Worm (Caenorhabditis elegans) whole organism, young adult: ENCODE data around the gene C32D5.14.

Source experiments
- B0336.3 ChIP-seq: fragments of 200-800 bp; sonication (Bioruptor generic); IDR thresholded peaks from 2 replicates; pipeline ENCODE4 v1.3.6; 2022; ENCODE audit warnings: missing genetic modification characterization, missing compliant biosample characterization
- C17E4.6 ChIP-seq: fragments of 200-800 bp; sonication (Bioruptor generic); IDR thresholded peaks from 2 replicates; pipeline ENCODE4 v1.3.6; 2022; ENCODE audit warnings: missing genetic modification reagents, missing genetic modification characterization, missing compliant biosample characterization
- F10E7.11 ChIP-seq: sonication (generic microtip); optimal IDR thresholded peaks from 2 replicates; lab custom pipeline; 2017; ENCODE audit warnings: mild to moderate bottlenecking, missing genetic modification characterization, moderate library complexity, missing compliant biosample characterization
- F22D6.2 ChIP-seq: sonication (generic microtip); optimal IDR thresholded peaks from 2 replicates; lab custom pipeline; 2016; ENCODE audit warnings: mild to moderate bottlenecking, missing genetic modification characterization, missing compliant biosample characterization
- F23B12.7 ChIP-seq: sonication (generic microtip); optimal IDR thresholded peaks from 2 replicates; lab custom pipeline; 2017; ENCODE audit warnings: missing genetic modification characterization, mild to moderate bottlenecking, missing compliant biosample characterization, antibody characterized with exemption, moderate library complexity; ENCODE audit not compliant: insufficient read depth
- F33H1.4 ChIP-seq: fragments of 200-800 bp; sonication (Bioruptor generic); IDR thresholded peaks from 2 replicates; pipeline ENCODE4 v1.3.6; 2022; ENCODE audit warnings: missing genetic modification reagents, missing genetic modification characterization, missing compliant biosample characterization
- F49E8.2 ChIP-seq: sonication (generic microtip); optimal IDR thresholded peaks from 3 replicates; lab custom pipeline; 2017; ENCODE audit warnings: missing genetic modification characterization, mild to moderate bottlenecking, missing compliant biosample characterization, antibody characterized with exemption, moderate library complexity; ENCODE audit not compliant: insufficient read depth
- F55B11.4 ChIP-seq: sonication (generic microtip); optimal IDR thresholded peaks from 2 replicates; lab custom pipeline; 2016; ENCODE audit warnings: missing compliant biosample characterization, missing genetic modification characterization, borderline replicate concordance; ENCODE audit not compliant: insufficient read depth
- K12H6.12 ChIP-seq: fragments of 200-800 bp; sonication (Bioruptor generic); optimal IDR thresholded peaks from 2 replicates; lab custom pipeline; 2018; ENCODE audit warnings: mild to moderate bottlenecking, missing genetic modification characterization, missing compliant biosample characterization
- Y53F4B.3 ChIP-seq: fragments of 200-800 bp; sonication (Bioruptor generic); IDR thresholded peaks from 2 replicates; pipeline ENCODE4 v1.3.6; 2022; ENCODE audit warnings: missing genetic modification reagents, missing genetic modification characterization, missing compliant biosample characterization
- Y95B8A.8 ChIP-seq: fragments of 200-800 bp; sonication (Bioruptor generic); IDR thresholded peaks from 2 replicates; pipeline ENCODE4 v1.3.6; 2022; ENCODE audit warnings: missing genetic modification reagents, missing genetic modification characterization, missing compliant biosample characterization
- akir-1 ChIP-seq: fragments of 200-800 bp; sonication (Bioruptor generic); optimal IDR thresholded peaks from 2 replicates; lab custom pipeline; 2018; ENCODE audit warnings: mild to moderate bottlenecking, missing genetic modification characterization, moderate library complexity, missing compliant biosample characterization
- ama-1 ChIP-seq, 3 experiments: fragments of 150-350 bp in 1 of 3; sonication (generic microtip) in 2 of 3; optimal IDR thresholded peaks; 2 replicates each; lab custom pipeline; 2014 to 2018; ENCODE audit warnings: missing biosample characterization in 2 of 3, missing genetic modification characterization in 2 of 3, missing genetic modification reagents in 2 of 3
- bed-1 ChIP-seq: fragments of 200-800 bp; sonication (Bioruptor generic); IDR thresholded peaks from 2 replicates; pipeline ENCODE4 v1.3.6; 2022; ENCODE audit warnings: missing genetic modification reagents, missing genetic modification characterization, missing compliant biosample characterization
- cebp-2 ChIP-seq: fragments of 200-800 bp; sonication (Bioruptor generic); IDR thresholded peaks from 2 replicates; pipeline ENCODE4 v1.3.6; 2022; ENCODE audit warnings: missing genetic modification characterization, missing compliant biosample characterization
- ceh-40 ChIP-seq: fragments of 200-800 bp; sonication (Bioruptor generic); IDR thresholded peaks from 2 replicates; pipeline ENCODE4 v1.3.6; 2022; ENCODE audit warnings: missing genetic modification characterization, missing compliant biosample characterization
- ceh-79 ChIP-seq: sonication (generic microtip); optimal IDR thresholded peaks from 2 replicates; lab custom pipeline; 2017; ENCODE audit warnings: mild to moderate bottlenecking, missing genetic modification characterization, missing compliant biosample characterization
- ceh-91 ChIP-seq: fragments of 200-800 bp; sonication (Bioruptor generic); IDR thresholded peaks from 2 replicates; pipeline ENCODE4 v1.3.6; 2022; ENCODE audit warnings: missing genetic modification reagents, missing genetic modification characterization, missing compliant biosample characterization
- dox-1 ChIP-seq: fragments of 200-800 bp; sonication (Bioruptor generic); IDR thresholded peaks from 2 replicates; pipeline ENCODE4 v1.3.6; 2022; ENCODE audit warnings: missing genetic modification reagents, missing genetic modification characterization, missing compliant biosample characterization
- dpl-1 ChIP-seq: fragments of 150-350 bp; optimal IDR thresholded peaks from 2 replicates; lab custom pipeline; 2014; ENCODE audit warnings: missing biosample characterization, missing genetic modification reagents, missing genetic modification characterization
- efl-1 ChIP-seq: fragments of 150-350 bp; optimal IDR thresholded peaks from 2 replicates; lab custom pipeline; 2014; ENCODE audit warnings: missing biosample characterization, missing genetic modification reagents, missing genetic modification characterization
- him-1 ChIP-seq: sonication (generic microtip); optimal IDR thresholded peaks from 2 replicates; lab custom pipeline; 2016; ENCODE audit warnings: missing genotype, missing genetic modification reagents, missing genetic modification characterization, missing compliant biosample characterization
- hlh-12 ChIP-seq: sonication (generic microtip); optimal IDR thresholded peaks from 2 replicates; lab custom pipeline; 2016; ENCODE audit warnings: missing genetic modification characterization, missing compliant biosample characterization
- hmg-1.2 ChIP-seq: fragments of 200-800 bp; sonication (Bioruptor generic); IDR thresholded peaks from 2 replicates; pipeline ENCODE4 v1.3.6; 2022; ENCODE audit warnings: missing genetic modification reagents, missing genetic modification characterization, missing compliant biosample characterization
- hsf-1 ChIP-seq: fragments of 200-800 bp; sonication (Bioruptor generic); IDR thresholded peaks from 2 replicates; pipeline ENCODE4 v1.3.6; 2022; ENCODE audit warnings: missing genetic modification reagents, missing genetic modification characterization, missing compliant biosample characterization
- let-607 ChIP-seq, 2 experiments: fragments of 200-800 bp in 1 of 2; sonication (Bioruptor generic) in 1 of 2; sonication (generic microtip) in 1 of 2; optimal IDR thresholded peaks; 2 replicates each; lab custom pipeline; 2016 to 2018; ENCODE audit warnings: mild to moderate bottlenecking in 2 of 2, missing compliant biosample characterization in 2 of 2, missing genetic modification characterization in 2 of 2, moderate library complexity in 2 of 2, missing genotype in 1 of 2
- lin-35 ChIP-seq, 3 experiments: fragments of 150-350 bp in 2 of 3; sonication (generic microtip) in 1 of 3; optimal IDR thresholded peaks; 2 replicates each; lab custom pipeline; 2014 to 2018; ENCODE audit warnings: missing biosample characterization in 3 of 3, missing genetic modification characterization in 3 of 3, missing genetic modification reagents in 3 of 3
- lin-54 ChIP-seq: fragments of 200-800 bp; sonication (Bioruptor generic); optimal IDR thresholded peaks from 2 replicates; lab custom pipeline; 2018; ENCODE audit warnings: mild to moderate bottlenecking, missing genetic modification characterization, missing compliant biosample characterization
- lir-1 ChIP-seq: fragments of 200-800 bp; sonication (Bioruptor generic); conservative IDR thresholded peaks from 2 replicates; pipeline ENCODE4 v1.3.6; 2022; ENCODE audit warnings: missing genetic modification reagents, missing genetic modification characterization, missing compliant biosample characterization
- lsl-1 ChIP-seq: fragments of 200-800 bp; sonication (Bioruptor generic); optimal IDR thresholded peaks from 2 replicates; lab custom pipeline; 2018; ENCODE audit warnings: mild to moderate bottlenecking, missing genetic modification characterization, moderate library complexity, missing compliant biosample characterization
- madf-3 ChIP-seq: fragments of 200-800 bp; sonication (Bioruptor generic); IDR thresholded peaks from 2 replicates; pipeline ENCODE4 v1.3.6; 2022; ENCODE audit warnings: missing genetic modification reagents, missing genetic modification characterization, missing compliant biosample characterization
- madf-8 ChIP-seq: fragments of 200-800 bp; sonication (Bioruptor generic); conservative IDR thresholded peaks from 2 replicates; pipeline ENCODE4 v1.3.6; 2022; ENCODE audit warnings: missing genetic modification reagents, missing genetic modification characterization, missing compliant biosample characterization
- mcd-1 ChIP-seq: fragments of 200-800 bp; sonication (Bioruptor generic); IDR thresholded peaks from 2 replicates; pipeline ENCODE4 v1.3.6; 2022; ENCODE audit warnings: missing genetic modification reagents, missing genetic modification characterization, missing compliant biosample characterization
- mxl-1 ChIP-seq: sonication (generic microtip); optimal IDR thresholded peaks from 2 replicates; lab custom pipeline; 2016; ENCODE audit warnings: missing genetic modification characterization, missing compliant biosample characterization
- nfya-1 ChIP-seq: sonication (generic microtip); optimal IDR thresholded peaks from 2 replicates; lab custom pipeline; 2017; ENCODE audit warnings: antibody characterized with exemption, missing compliant biosample characterization, missing genetic modification characterization, borderline replicate concordance; ENCODE audit not compliant: insufficient read depth
- nhr-27 ChIP-seq: fragments of 200-800 bp; sonication (Bioruptor generic); optimal IDR thresholded peaks from 2 replicates; lab custom pipeline; 2018; ENCODE audit warnings: mild to moderate bottlenecking, missing genetic modification characterization, moderate library complexity, missing compliant biosample characterization
- rcor-1 ChIP-seq: fragments of 200-800 bp; sonication (Bioruptor generic); IDR thresholded peaks from 2 replicates; pipeline ENCODE4 v1.3.6; 2022; ENCODE audit warnings: missing genetic modification reagents, missing genetic modification characterization, missing compliant biosample characterization
- rec-8 ChIP-seq, 2 experiments: sonication (generic microtip); optimal IDR thresholded peaks; 2 replicates each; lab custom pipeline; 2016; ENCODE audit warnings: mild to moderate bottlenecking in 2 of 2, missing genetic modification characterization in 2 of 2, missing genetic modification reagents in 2 of 2, missing genotype in 2 of 2, missing biosample characterization in 1 of 2, missing compliant biosample characterization in 1 of 2, moderate library complexity in 1 of 2
- repo-1 ChIP-seq: sonication (generic microtip); optimal IDR thresholded peaks from 2 replicates; lab custom pipeline; 2017; ENCODE audit warnings: mild to moderate bottlenecking, missing genetic modification characterization, missing compliant biosample characterization
- sdz-38 ChIP-seq: sonication (generic microtip); optimal IDR thresholded peaks from 2 replicates; lab custom pipeline; 2016; ENCODE audit warnings: missing genotype, missing genetic modification characterization, missing compliant biosample characterization
- snpc-1.1 ChIP-seq: sonication (generic microtip); optimal IDR thresholded peaks from 2 replicates; lab custom pipeline; 2017; ENCODE audit warnings: missing genetic modification characterization, mild to moderate bottlenecking, missing compliant biosample characterization, antibody characterized with exemption, moderate library complexity, missing genotype, missing genetic modification reagents; ENCODE audit not compliant: insufficient read depth
- snpc-3.4 ChIP-seq: sonication (generic microtip); optimal IDR thresholded peaks from 2 replicates; lab custom pipeline; 2017; ENCODE audit warnings: missing genetic modification characterization, mild to moderate bottlenecking, missing compliant biosample characterization, antibody characterized with exemption, moderate library complexity, missing genotype, missing genetic modification reagents
- tbp1 ChIP-seq: fragments of 200-800 bp; sonication (Bioruptor generic); optimal IDR thresholded peaks from 2 replicates; lab custom pipeline; 2018; ENCODE audit warnings: mild to moderate bottlenecking, missing genetic modification characterization, missing compliant biosample characterization
- tlf-1 ChIP-seq: fragments of 200-800 bp; sonication (Bioruptor generic); optimal IDR thresholded peaks from 2 replicates; lab custom pipeline; 2018; ENCODE audit warnings: mild to moderate bottlenecking, missing genetic modification characterization, missing compliant biosample characterization
- xnd-1 ChIP-seq: sonication (generic microtip); optimal IDR thresholded peaks from 2 replicates; lab custom pipeline; 2016; ENCODE audit warnings: missing genotype, missing genetic modification reagents, missing genetic modification characterization, missing compliant biosample characterization
- zfh-2 ChIP-seq: fragments of 200-800 bp; sonication (Bioruptor generic); conservative IDR thresholded peaks from 2 replicates; pipeline ENCODE4 v1.3.6; 2022; ENCODE audit warnings: missing genetic modification reagents, missing genetic modification characterization, missing compliant biosample characterization

C32D5.14 gene

ce11 chrII:6365237-6365815 is 30.0 kb downstream of the C32D5.14 start, which contains the start of the genes ani-2 and clec-88:
Gene ani-2 (minus strand): TSS chrII:6365367.
Gene clec-88 (plus strand): TSS chrII:6365722.
- TF ChIP-seq dpl-1 (GFP tag; lab: Kevin White, UChicago) (peak; percentile 76), K12H6.12 (no peak), hsf-1 (GFP tag; lab: Robert Waterston, UW) (0 out of 2 replicates have a peak, but pooled peaks have one; percentile 45), F49E8.2 (tag; lab: Kevin White, UChicago) (peak; percentile 68), dox-1 (GFP tag; lab: Robert Waterston, UW) (peak; percentile 63; the same call in 1 of the 2 replicates), Y95B8A.8 (GFP tag; lab: Robert Waterston, UW) (0 out of 2 replicates have a peak, but pooled peaks have one; percentile 8), hlh-12 (no peak), him-1 (tag; lab: Kevin White, UChicago) (peak; percentile 34), zfh-2 (no peak), Y53F4B.3 (GFP tag; lab: Robert Waterston, UW) (peak; percentile 16; the same call in 1 of the 2 replicates), efl-1 (GFP tag; lab: Kevin White, UChicago) (peak; percentile 96), F10E7.11 (no peak), nhr-27 (tag; lab: Kevin White, UChicago) (no peak), snpc-1.1 (tag; lab: Kevin White, UChicago) (peak; percentile 0), bed-1 (no peak), tbp1 (GFP tag; lab: Kevin White, UChicago) (peak; percentile 31), nfya-1 (tag; lab: Kevin White, UChicago) (no peak), madf-8 (peak; percentile 89), C17E4.6 (GFP tag; lab: Robert Waterston, UW) (no peak), snpc-3.4 (tag; lab: Kevin White, UChicago) (peak; percentile 52), lsl-1 (GFP tag; lab: Kevin White, UChicago) (peak; percentile 98), lin-35 (GFP tag; optimal IDR thresholded peaks at IDR 0.05; lab: Kevin White, UChicago) (peak in 1 of 3 experiments; percentile 29), F23B12.7 (peak; percentile 73), rcor-1 (GFP tag; lab: Robert Waterston, UW) (no peak), ceh-91 (GFP tag; lab: Robert Waterston, UW) (peak; percentile 85), F33H1.4 (GFP tag; lab: Robert Waterston, UW) (peak; percentile 96), xnd-1 (tag; lab: Kevin White, UChicago) (peak; percentile 90), F55B11.4 (no peak), madf-3 (GFP tag; lab: Robert Waterston, UW) (0 out of 2 replicates have a peak, but pooled peaks have one; percentile 23), lin-54 (peak; percentile 49), rec-8 (tag; optimal IDR thresholded peaks at IDR 0.05; lab: Kevin White, UChicago) (no peak), B0336.3 (no peak), cebp-2 (GFP tag; lab: Robert Waterston, UW) (no peak), ceh-79 (tag; lab: Kevin White, UChicago) (no peak), let-607 (tag; optimal IDR thresholded peaks at IDR 0.05; lab: Kevin White, UChicago) (no peak), F22D6.2 (tag; lab: Kevin White, UChicago) (no peak), ama-1 (optimal IDR thresholded peaks at IDR 0.05; lab: Kevin White, UChicago) (no peak), ama-1 (GFP tag; optimal IDR thresholded peaks at IDR 0.05; lab: Kevin White, UChicago) (no peak), sdz-38 (tag; lab: Kevin White, UChicago) (no peak), ceh-40 (GFP tag; lab: Robert Waterston, UW) (no peak), lir-1 (peak; percentile 28; the same call in 1 of the 2 replicates), akir-1 (GFP tag; lab: Kevin White, UChicago) (no peak), tlf-1 (GFP tag; lab: Kevin White, UChicago) (peak; percentile 20), repo-1 (no peak), mxl-1 (tag; lab: Kevin White, UChicago) (no peak), mcd-1 (GFP tag; lab: Robert Waterston, UW) (peak; percentile 34; the same call in 1 of the 2 replicates), hmg-1.2 (GFP tag; lab: Robert Waterston, UW) (no peak; the same call in 1 of the 2 replicates)
